Fruit fly (Drosophila melanogaster) whole organism: ENCODE data around the gene bor.

Source experiments
- psq ChIP-seq: fragments of >200 bp; optimal IDR thresholded peaks from 2 replicates; lab custom pipeline; 2017
- usp ChIP-seq: fragments of >200 bp; optimal IDR thresholded peaks from 2 replicates; lab custom pipeline; 2017; ENCODE audit warnings: missing biosample characterization, missing genetic modification characterization, mixed read lengths

DNA sequence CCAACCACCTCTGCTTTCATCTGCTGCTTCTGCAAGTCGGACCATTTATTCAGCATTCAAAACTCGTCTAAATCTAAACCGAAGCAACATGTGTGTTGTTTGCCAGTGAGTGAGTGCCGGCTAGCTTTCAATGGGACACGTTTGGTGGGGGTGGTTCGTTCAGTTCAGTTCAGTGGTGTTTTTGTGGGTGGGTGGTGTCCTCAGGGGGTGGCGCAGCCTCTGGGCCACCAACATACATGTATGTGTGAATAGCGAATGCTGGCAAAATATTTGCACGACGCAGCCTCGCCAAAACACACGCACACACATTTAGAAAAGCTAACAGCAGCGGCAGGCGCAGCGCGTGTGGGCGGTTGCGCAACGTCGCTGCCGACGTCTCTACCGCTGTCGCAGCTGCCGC lies 24.6 kb downstream of the bor start:
- no peak for TF ChIP-seq psq (lab: Kevin White, UChicago)
- TF ChIP-seq usp (GFP tag; lab: Kevin White, UChicago), result no peak
